Fruit fly (Drosophila melanogaster) S2 (cell line): ENCODE results near the gene RpL14.

Source experiments
- CG8478 ChIP-seq: fragments of >200 bp; optimal IDR thresholded peaks from 2 replicates; lab custom pipeline; 2018
- CTCF ChIP-seq, 2 experiments: fragments of >200 bp; optimal IDR thresholded peaks; 2 replicates each; lab custom pipeline; 2018

DNA sequence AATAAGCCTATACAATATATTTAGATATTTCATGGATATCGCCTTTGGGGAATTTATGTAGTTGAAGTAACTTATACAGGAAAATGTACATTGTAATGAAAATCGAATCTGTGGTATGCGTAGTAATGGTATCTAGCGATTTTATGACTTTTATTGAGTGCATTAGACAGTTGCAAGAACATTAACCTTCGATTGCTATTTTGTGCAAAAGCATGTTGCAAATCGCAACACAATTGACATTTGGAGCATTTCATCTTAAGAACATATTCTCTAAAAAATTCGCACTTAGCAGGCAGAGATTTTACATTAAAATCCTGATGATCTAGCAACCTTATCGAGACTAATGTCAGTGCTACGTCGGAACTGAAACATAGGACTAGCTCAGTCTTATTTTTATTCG lies 18.8 kb downstream of the RpL14 start, which contains the start of gene S-Lap2:
- no peak for TF ChIP-seq CTCF (optimal IDR thresholded peaks at IDR 0.05; lab: Kevin White, UChicago)
- no peak for TF ChIP-seq CG8478 (lab: Kevin White, UChicago)
